Worm (Caenorhabditis elegans) whole organism, young adult: ENCODE results near the gene rps-25.

ENCODE experiments used
- B0035.1 ChIP-seq: sonication (generic microtip); optimal IDR thresholded peaks from 2 replicates; lab custom pipeline; 2016; ENCODE audit warnings: missing genetic modification characterization, mild to moderate bottlenecking, missing compliant biosample characterization, missing genotype, missing genetic modification reagents
- F22D6.2 ChIP-seq: sonication (generic microtip); optimal IDR thresholded peaks from 2 replicates; lab custom pipeline; 2016; ENCODE audit warnings: mild to moderate bottlenecking, missing genetic modification characterization, missing compliant biosample characterization
- F57A8.1 ChIP-seq: fragments of 200-800 bp; sonication (Bioruptor generic); optimal IDR thresholded peaks from 2 replicates; lab custom pipeline; 2018; ENCODE audit warnings: mild to moderate bottlenecking, missing genetic modification characterization, moderate library complexity, missing compliant biosample characterization
- Y53F4B.3 ChIP-seq: fragments of 200-800 bp; sonication (Bioruptor generic); IDR thresholded peaks from 2 replicates; pipeline ENCODE4 v1.3.6; 2022; ENCODE audit warnings: missing genetic modification reagents, missing genetic modification characterization, missing compliant biosample characterization
- Y53G8AR.9 ChIP-seq: fragments of 200-800 bp; sonication (Bioruptor generic); conservative IDR thresholded peaks from 2 replicates; pipeline ENCODE4 v1.3.6; 2022; ENCODE audit warnings: missing genetic modification reagents, missing genetic modification characterization, missing compliant biosample characterization
- Y67H2A.10 ChIP-seq: fragments of 200-800 bp; sonication (Bioruptor generic); conservative IDR thresholded peaks from 2 replicates; pipeline ENCODE4 v1.3.6; 2022; ENCODE audit warnings: missing genetic modification reagents, missing genetic modification characterization, missing compliant biosample characterization
- bed-2 ChIP-seq: fragments of 200-800 bp; sonication (Bioruptor generic); IDR thresholded peaks from 2 replicates; pipeline ENCODE4 v1.3.6; 2022; ENCODE audit warnings: missing genetic modification reagents, missing genetic modification characterization, missing compliant biosample characterization
- chd-7 ChIP-seq: sonication (generic microtip); optimal IDR thresholded peaks from 2 replicates; lab custom pipeline; 2016; ENCODE audit warnings: mild to moderate bottlenecking, missing genetic modification characterization, moderate library complexity, missing compliant biosample characterization
- egl-18 ChIP-seq: fragments of 200-800 bp; sonication (Bioruptor generic); IDR thresholded peaks from 2 replicates; pipeline ENCODE4 v1.3.6; 2022; ENCODE audit warnings: missing genetic modification reagents, missing genetic modification characterization, missing compliant biosample characterization
- egl-44 ChIP-seq: fragments of 200-800 bp; sonication (Bioruptor generic); IDR thresholded peaks from 2 replicates; pipeline ENCODE4 v1.3.6; 2022; ENCODE audit warnings: missing genetic modification reagents, missing genetic modification characterization, missing compliant biosample characterization
- ekl-4 ChIP-seq: fragments of 200-800 bp; sonication (Bioruptor generic); IDR thresholded peaks from 2 replicates; pipeline ENCODE4 v1.3.6; 2022; ENCODE audit warnings: missing genetic modification reagents, missing genetic modification characterization, missing compliant biosample characterization
- hlh-26 ChIP-seq: fragments of 200-800 bp; sonication (Bioruptor generic); conservative IDR thresholded peaks from 2 replicates; pipeline ENCODE4 v1.3.6; 2022; ENCODE audit warnings: missing genetic modification reagents, missing genetic modification characterization, missing compliant biosample characterization
- let-607 ChIP-seq, 2 experiments: fragments of 200-800 bp in 1 of 2; sonication (Bioruptor generic) in 1 of 2; sonication (generic microtip) in 1 of 2; optimal IDR thresholded peaks; 2 replicates each; lab custom pipeline; 2016 to 2018; ENCODE audit warnings: mild to moderate bottlenecking in 2 of 2, missing compliant biosample characterization in 2 of 2, missing genetic modification characterization in 2 of 2, moderate library complexity in 2 of 2, missing genotype in 1 of 2
- lin-35 ChIP-seq, 3 experiments: fragments of 150-350 bp in 2 of 3; sonication (generic microtip) in 1 of 3; optimal IDR thresholded peaks; 2 replicates each; lab custom pipeline; 2014 to 2018; ENCODE audit warnings: missing biosample characterization in 3 of 3, missing genetic modification characterization in 3 of 3, missing genetic modification reagents in 3 of 3
- lsl-1 ChIP-seq: fragments of 200-800 bp; sonication (Bioruptor generic); optimal IDR thresholded peaks from 2 replicates; lab custom pipeline; 2018; ENCODE audit warnings: mild to moderate bottlenecking, missing genetic modification characterization, moderate library complexity, missing compliant biosample characterization
- madf-8 ChIP-seq: fragments of 200-800 bp; sonication (Bioruptor generic); conservative IDR thresholded peaks from 2 replicates; pipeline ENCODE4 v1.3.6; 2022; ENCODE audit warnings: missing genetic modification reagents, missing genetic modification characterization, missing compliant biosample characterization
- nfya-2 ChIP-seq: fragments of 200-800 bp; sonication (Bioruptor generic); IDR thresholded peaks from 2 replicates; pipeline ENCODE4 v1.3.6; 2022; ENCODE audit warnings: missing genetic modification reagents, missing genetic modification characterization, missing compliant biosample characterization
- nhr-120 ChIP-seq: fragments of 200-800 bp; sonication (Bioruptor generic); IDR thresholded peaks from 2 replicates; pipeline ENCODE4 v1.3.6; 2022; ENCODE audit warnings: missing genetic modification characterization, missing compliant biosample characterization
- unc-62 ChIP-seq: fragments of 150-350 bp; optimal IDR thresholded peaks from 2 replicates; lab custom pipeline; 2014; ENCODE audit warnings: missing biosample characterization, missing genetic modification reagents, missing genetic modification characterization
- ztf-3 ChIP-seq: fragments of 200-800 bp; sonication (Bioruptor generic); optimal IDR thresholded peaks from 2 replicates; lab custom pipeline; 2018; ENCODE audit warnings: mild to moderate bottlenecking, missing genetic modification characterization, missing compliant biosample characterization

Gene rps-25

ce11 chrIV:5902730-5903129 is 44.7 kb downstream of the rps-25 start:
- TF ChIP-seq let-607 (tag; optimal IDR thresholded peaks at IDR 0.05; lab: Kevin White, UChicago) (no peak), lsl-1 (no peak), egl-44 (no peak), F22D6.2 (no peak), Y53G8AR.9 (GFP tag; lab: Robert Waterston, UW) (no peak), ztf-3 (GFP tag; lab: Kevin White, UChicago) (no peak), bed-2 (GFP tag; lab: Robert Waterston, UW) (no peak), Y53F4B.3 (no peak), ekl-4 (GFP tag; lab: Robert Waterston, UW) (no peak), B0035.1 (tag; lab: Kevin White, UChicago) (no peak), Y67H2A.10 (GFP tag; lab: Robert Waterston, UW) (no peak), madf-8 (GFP tag; lab: Robert Waterston, UW) (no peak), chd-7 (tag; lab: Kevin White, UChicago) (no peak), lin-35 (GFP tag; optimal IDR thresholded peaks at IDR 0.05; lab: Kevin White, UChicago) (no peak), nfya-2 (no peak), egl-18 (GFP tag; lab: Robert Waterston, UW) (no peak), unc-62 (no peak), F57A8.1 (no peak), nhr-120 (GFP tag; lab: Robert Waterston, UW) (no peak), hlh-26 (GFP tag; lab: Robert Waterston, UW) (no peak)
